Worm (Caenorhabditis elegans) whole organism, dauer: ENCODE results near the gene F18A1.1.

Experiments
- unc-62 ChIP-seq: sonication (generic microtip); optimal IDR thresholded peaks from 2 replicates; lab custom pipeline; 2017; ENCODE audit warnings: missing biosample characterization, missing genetic modification reagents, missing genetic modification characterization

Gene F18A1.1

ce11 chrII:7684589-7684988 is at the start of gene F18A1.1:
F18A1.1 (plus strand) TSS chrII:7684889.
- no peak for TF ChIP-seq unc-62 (GFP tag; lab: Kevin White, UChicago)

ce11 chrII:7635296-7635695 is 49.4 kb upstream of the F18A1.1 start:
- TF ChIP-seq unc-62 (GFP tag; lab: Kevin White, UChicago): no peak

ce11 chrII:7636941-7637340 is 47.7 kb upstream of the F18A1.1 start:
- TF ChIP-seq unc-62 (GFP tag; lab: Kevin White, UChicago): no peak

- TF ChIP-seq unc-62 (GFP tag; lab: Kevin White, UChicago): no peak
These were observed 45.7 kb upstream of the F18A1.1 start for ce11 chrII:7639036-7639435.

ce11 chrII:7640161-7640841 is 44.4 kb upstream of the F18A1.1 start:
- TF ChIP-seq unc-62 (GFP tag; lab: Kevin White, UChicago): no peak

- no peak for TF ChIP-seq unc-62 (GFP tag; lab: Kevin White, UChicago)
These were observed 42.6 kb upstream of the F18A1.1 start for ce11 chrII:7642016-7642653.

ce11 chrII:7643214-7643613 is 41.5 kb upstream of the F18A1.1 start:
- TF ChIP-seq unc-62 (GFP tag; lab: Kevin White, UChicago): no peak

ce11 chrII:7651171-7651570 is 33.5 kb upstream of the F18A1.1 start, which contains the start of gene pde-4:
pde-4 (minus strand) TSS chrII:7651246.
- TF ChIP-seq unc-62 (GFP tag; lab: Kevin White, UChicago): no peak

- TF ChIP-seq unc-62 (GFP tag; lab: Kevin White, UChicago): no peak
These were observed 22.5 kb upstream of the F18A1.1 start, which contains the start of gene alfa-1 for ce11 chrII:7662008-7662686. alfa-1 (minus strand) TSS chrII:7662522.

ce11 chrII:7663028-7663427 is 21.7 kb upstream of the F18A1.1 start:
- TF ChIP-seq unc-62 (GFP tag; lab: Kevin White, UChicago): no peak

- no peak for TF ChIP-seq unc-62 (GFP tag; lab: Kevin White, UChicago)
These were observed 20.7 kb upstream of the F18A1.1 start, which contains the start of the genes F18A1.7 and rpa-1 for ce11 chrII:7663704-7664660. F18A1.7 (minus strand) TSS chrII:7663754. rpa-1 (plus strand) TSS chrII:7664582.

ce11 chrII:7666338-7666737 is 18.4 kb upstream of the F18A1.1 start:
- no peak for TF ChIP-seq unc-62 (GFP tag; lab: Kevin White, UChicago)

- no peak for TF ChIP-seq unc-62 (GFP tag; lab: Kevin White, UChicago)
These were observed 17.7 kb upstream of the F18A1.1 start, which contains the start of gene lir-2 for ce11 chrII:7666967-7667366. lir-2 (plus strand) TSS chrII:7667267.

- no peak for TF ChIP-seq unc-62 (GFP tag; lab: Kevin White, UChicago)
These were observed 15.3 kb upstream of the F18A1.1 start for ce11 chrII:7669409-7669808.

- TF ChIP-seq unc-62 (GFP tag; lab: Kevin White, UChicago): no peak
These were observed 14.7 kb upstream of the F18A1.1 start for ce11 chrII:7670039-7670438.
